Worm (Caenorhabditis elegans) whole organism, midembryonic: ENCODE measurements around the gene glb-19.

Experiments used
- T22C8.4 ChIP-seq: fragments of 200-800 bp; sonication (Bioruptor generic); IDR thresholded peaks from 2 replicates; pipeline ENCODE4 v1.3.6; 2022; ENCODE audit warnings: missing genetic modification characterization, missing compliant biosample characterization
- flt-1 ChIP-seq: fragments of 200-800 bp; sonication (Bioruptor generic); IDR thresholded peaks from 2 replicates; pipeline ENCODE4 v1.3.6; 2022; ENCODE audit warnings: missing genetic modification characterization, missing compliant biosample characterization
- med-1 ChIP-seq: sonication (generic microtip); optimal IDR thresholded peaks from 2 replicates; lab custom pipeline; 2017; ENCODE audit warnings: missing genetic modification characterization, mild to moderate bottlenecking, missing compliant biosample characterization, antibody characterized with exemption, missing genetic modification reagents; ENCODE audit not compliant: insufficient read depth
- ref-1 ChIP-seq: fragments of 200-800 bp; sonication (Bioruptor generic); conservative IDR thresholded peaks from 2 replicates; pipeline ENCODE4 v1.3.6; 2022; ENCODE audit warnings: missing genetic modification reagents, missing genetic modification characterization, missing compliant biosample characterization
- ztf-29 ChIP-seq: fragments of 200-800 bp; sonication (Bioruptor generic); IDR thresholded peaks from 2 replicates; pipeline ENCODE4 v1.3.6; 2022; ENCODE audit warnings: missing genetic modification reagents, missing genetic modification characterization, missing compliant biosample characterization

DNA sequence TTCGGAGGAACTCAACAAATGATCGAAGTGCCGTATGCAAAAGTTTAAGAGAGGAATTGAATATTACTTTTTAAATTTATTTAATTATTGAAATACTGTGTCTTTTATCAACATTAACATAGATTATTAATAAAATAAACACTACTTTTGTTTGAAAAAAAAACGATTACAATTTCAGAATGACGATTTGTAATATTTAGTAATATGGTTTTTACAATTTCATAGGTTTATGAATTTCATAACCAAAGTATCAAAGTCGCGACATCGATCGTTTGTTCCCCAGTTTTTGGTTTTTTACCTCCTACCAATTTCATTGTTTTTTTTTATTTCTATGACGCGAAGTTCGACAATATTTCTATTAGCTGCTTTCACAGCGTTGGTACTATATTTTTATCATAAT, 54.0 kb downstream of the glb-19 start, which contains the start of gene R09H10.1:
- TF ChIP-seq flt-1 (GFP tag; lab: Robert Waterston, UW) = no peak
- TF ChIP-seq ref-1 = no peak
- no peak for TF ChIP-seq med-1 (GFP tag; lab: Kevin White, UChicago)
- TF ChIP-seq T22C8.4 = no peak
- no peak for TF ChIP-seq ztf-29 (GFP tag; lab: Robert Waterston, UW)
